Worm (Caenorhabditis elegans) whole organism, mixed stage, embryonic: ENCODE data around the gene Y54F10BM.9.

Experiments used
- M03D4.4 ChIP-seq: sonication (generic microtip); optimal IDR thresholded peaks from 2 replicates; lab custom pipeline; 2017; ENCODE audit warnings: mild to moderate bottlenecking, missing genetic modification characterization, missing compliant biosample characterization
- bed-3 ChIP-seq: fragments of 200-800 bp; sonication (Bioruptor generic); optimal IDR thresholded peaks from 3 replicates; lab custom pipeline; 2018; ENCODE audit warnings: mild to moderate bottlenecking, missing genetic modification characterization, moderate library complexity, missing compliant biosample characterization
- blmp-1 ChIP-seq: fragments of 150-350 bp; optimal IDR thresholded peaks from 2 replicates; lab custom pipeline; 2014; ENCODE audit warnings: missing biosample characterization, missing genetic modification characterization
- ceh-39 ChIP-seq: fragments of 150-350 bp; optimal IDR thresholded peaks from 2 replicates; lab custom pipeline; 2014; ENCODE audit warnings: missing biosample characterization, missing genetic modification characterization
- ceh-83 ChIP-seq: fragments of 200-800 bp; sonication (Bioruptor generic); optimal IDR thresholded peaks from 2 replicates; lab custom pipeline; 2018; ENCODE audit warnings: mild to moderate bottlenecking, missing genetic modification characterization, missing compliant biosample characterization
- ces-1 ChIP-seq: fragments of 150-350 bp; optimal IDR thresholded peaks from 2 replicates; lab custom pipeline; 2014; ENCODE audit warnings: missing biosample characterization, missing genetic modification reagents, missing genetic modification characterization
- cnd-1 ChIP-seq: fragments of 200-800 bp; sonication (Bioruptor generic); optimal IDR thresholded peaks from 2 replicates; lab custom pipeline; 2018; ENCODE audit warnings: mild to moderate bottlenecking, missing genetic modification characterization, missing compliant biosample characterization
- drap-1 ChIP-seq: fragments of 200-800 bp; sonication (Bioruptor generic); optimal IDR thresholded peaks from 3 replicates; lab custom pipeline; 2018; ENCODE audit warnings: mild to moderate bottlenecking, missing genetic modification characterization, missing compliant biosample characterization
- elt-1 ChIP-seq: sonication (generic microtip); optimal IDR thresholded peaks from 2 replicates; lab custom pipeline; 2017; ENCODE audit warnings: missing genetic modification characterization, mild to moderate bottlenecking, missing compliant biosample characterization, antibody characterized with exemption, moderate library complexity, borderline replicate concordance; ENCODE audit not compliant: insufficient read depth
- elt-3 ChIP-seq: fragments of 150-350 bp; optimal IDR thresholded peaks from 2 replicates; lab custom pipeline; 2014; ENCODE audit warnings: missing biosample characterization, missing genetic modification characterization
- flh-1 ChIP-seq: fragments of 200-800 bp; sonication (Bioruptor generic); optimal IDR thresholded peaks from 2 replicates; lab custom pipeline; 2018; ENCODE audit warnings: mild to moderate bottlenecking, missing genetic modification characterization, moderate library complexity, missing compliant biosample characterization
- ham-2 ChIP-seq: fragments of 200-800 bp; sonication (Bioruptor generic); optimal IDR thresholded peaks from 2 replicates; lab custom pipeline; 2018; ENCODE audit warnings: mild to moderate bottlenecking, missing genetic modification characterization, missing compliant biosample characterization
- hlh-1 ChIP-seq: fragments of 150-350 bp; optimal IDR thresholded peaks from 2 replicates; lab custom pipeline; 2014; ENCODE audit warnings: missing biosample characterization, missing genetic modification reagents, missing genetic modification characterization
- lin-13 ChIP-seq: fragments of 150-350 bp; optimal IDR thresholded peaks from 2 replicates; lab custom pipeline; 2014; ENCODE audit warnings: missing biosample characterization, missing genetic modification characterization
- lin-32 ChIP-seq: fragments of 200-800 bp; sonication (Bioruptor generic); optimal IDR thresholded peaks from 2 replicates; lab custom pipeline; 2018; ENCODE audit warnings: mild to moderate bottlenecking, missing genetic modification characterization, missing compliant biosample characterization
- lsy-2 ChIP-seq: fragments of 150-350 bp; optimal IDR thresholded peaks from 2 replicates; lab custom pipeline; 2014; ENCODE audit warnings: missing biosample characterization, missing genetic modification characterization
- mab-5 ChIP-seq: fragments of 150-350 bp; optimal IDR thresholded peaks from 2 replicates; lab custom pipeline; 2014; ENCODE audit warnings: missing biosample characterization, missing genetic modification characterization
- mep-1 ChIP-seq: fragments of 150-350 bp; optimal IDR thresholded peaks from 2 replicates; lab custom pipeline; 2017; ENCODE audit warnings: missing biosample characterization, missing genetic modification reagents, missing genetic modification characterization, inconsistent platforms
- mls-2 ChIP-seq: sonication (generic microtip); optimal IDR thresholded peaks from 2 replicates; lab custom pipeline; 2016; ENCODE audit warnings: mild to moderate bottlenecking, missing genetic modification characterization, moderate library complexity, missing compliant biosample characterization
- nhr-12 ChIP-seq: fragments of 150-350 bp; optimal IDR thresholded peaks from 2 replicates; lab custom pipeline; 2014; ENCODE audit warnings: missing biosample characterization, missing genetic modification characterization
- nhr-2 ChIP-seq: fragments of 150-350 bp; optimal IDR thresholded peaks from 2 replicates; lab custom pipeline; 2014; ENCODE audit warnings: missing biosample characterization, missing genetic modification characterization
- nhr-28 ChIP-seq: fragments of 150-350 bp; optimal IDR thresholded peaks from 2 replicates; lab custom pipeline; 2014; ENCODE audit warnings: missing biosample characterization, missing genetic modification characterization
- nhr-76 ChIP-seq: sonication (generic microtip); optimal IDR thresholded peaks from 2 replicates; lab custom pipeline; 2017; ENCODE audit warnings: missing biosample characterization, missing genetic modification characterization
- pha-4 ChIP-seq: fragments of 150-350 bp; optimal IDR thresholded peaks from 2 replicates; lab custom pipeline; 2018; ENCODE audit warnings: missing biosample characterization, missing genetic modification reagents, missing genetic modification characterization
- sem-2 ChIP-seq: fragments of 200-800 bp; sonication (Bioruptor generic); optimal IDR thresholded peaks from 2 replicates; lab custom pipeline; 2018; ENCODE audit warnings: mild to moderate bottlenecking, missing genetic modification characterization, missing compliant biosample characterization
- snpc-4 ChIP-seq: fragments of 150-350 bp; optimal IDR thresholded peaks from 2 replicates; lab custom pipeline; 2014; ENCODE audit warnings: missing biosample characterization, missing genetic modification characterization
- sptf-1 ChIP-seq: sonication (generic microtip); optimal IDR thresholded peaks from 2 replicates; lab custom pipeline; 2017; ENCODE audit warnings: mild to moderate bottlenecking, missing genetic modification characterization, moderate library complexity, missing compliant biosample characterization
- tbx-8 ChIP-seq: fragments of 200-800 bp; sonication (Bioruptor generic); optimal IDR thresholded peaks from 2 replicates; lab custom pipeline; 2018; ENCODE audit warnings: mild to moderate bottlenecking, missing genetic modification characterization, moderate library complexity, missing compliant biosample characterization
- unc-120 ChIP-seq: sonication (generic microtip); optimal IDR thresholded peaks from 2 replicates; lab custom pipeline; 2017; ENCODE audit warnings: missing genetic modification characterization, missing compliant biosample characterization; ENCODE audit not compliant: poor library complexity, severe bottlenecking
- unc-39 ChIP-seq: fragments of 150-350 bp; optimal IDR thresholded peaks from 2 replicates; lab custom pipeline; 2014; ENCODE audit warnings: missing biosample characterization, missing genetic modification characterization
- ztf-11 ChIP-seq: fragments of 150-350 bp; optimal IDR thresholded peaks from 2 replicates; lab custom pipeline; 2014; ENCODE audit warnings: missing biosample characterization, missing genetic modification characterization

Y54F10BM.9 gene

DNA sequence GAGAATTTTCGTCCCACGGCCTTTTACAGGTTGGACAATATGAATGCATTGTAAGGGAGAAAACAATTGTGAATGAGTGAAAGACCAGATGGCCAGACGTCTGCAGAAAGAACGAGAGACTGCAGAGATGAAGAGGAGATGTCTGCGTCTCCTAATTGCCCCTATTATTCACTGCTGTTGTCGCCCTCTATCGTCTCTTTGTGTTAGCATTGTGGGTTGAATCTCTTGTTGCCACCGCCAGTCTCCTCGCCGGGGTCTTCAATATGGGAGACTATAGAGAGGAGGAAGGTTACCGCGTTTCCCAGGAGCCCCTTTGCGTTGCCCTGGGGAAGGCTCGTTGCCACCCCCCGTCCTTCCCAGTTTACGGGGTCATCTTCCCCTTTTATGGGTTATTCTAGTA is at the start of gene Y54F10BM.9:
Gene Y54F10BM.9 (minus strand): TSS at position 61 of the 400 bp plus-strand sequence.
- TF ChIP-seq tbx-8 = no peak
- peak; percentile 25 for TF ChIP-seq nhr-2 (tag; lab: Kevin White, UChicago)
- peak; percentile 32 for TF ChIP-seq unc-39 (tag; lab: Kevin White, UChicago)
- TF ChIP-seq bed-3 (GFP tag; lab: Kevin White, UChicago) = no peak
- TF ChIP-seq lsy-2 (tag; lab: Kevin White, UChicago) = peak; percentile 0
- TF ChIP-seq cnd-1 (tag; lab: Kevin White, UChicago) = peak; percentile 88
- peak; percentile 56 for TF ChIP-seq lin-13 (tag; lab: Kevin White, UChicago)
- no peak for TF ChIP-seq snpc-4 (tag; lab: Kevin White, UChicago)
- peak; percentile 31 for TF ChIP-seq pha-4
- no peak for TF ChIP-seq ztf-11 (tag; lab: Kevin White, UChicago)
- TF ChIP-seq ham-2 (GFP tag; lab: Kevin White, UChicago) = peak; percentile 30
- peak; percentile 36 for TF ChIP-seq mep-1
- peak; percentile 67 for TF ChIP-seq ces-1
- no peak for TF ChIP-seq hlh-1 (tag; lab: Kevin White, UChicago)
- peak; percentile 18 for TF ChIP-seq mls-2
- TF ChIP-seq lin-32 (GFP tag; lab: Kevin White, UChicago) = peak; percentile 76

DNA sequence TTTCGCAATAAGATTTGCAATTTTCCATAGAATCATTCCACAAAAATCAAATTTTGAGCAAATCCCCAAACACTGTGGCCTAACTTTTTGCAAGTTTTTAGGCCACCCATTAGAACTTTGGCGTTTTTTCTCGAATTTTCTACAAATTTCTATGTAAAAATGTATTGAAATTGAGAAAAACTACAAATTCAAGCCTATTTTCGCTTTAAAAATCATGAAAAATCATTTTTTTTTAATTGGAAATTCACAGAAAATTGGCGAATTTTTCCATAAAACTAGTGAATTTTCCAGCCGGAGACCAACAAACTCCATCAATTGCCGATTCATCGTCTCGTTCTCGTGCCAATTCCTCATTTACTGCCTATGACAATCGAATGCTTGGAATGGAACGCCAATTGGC is 45.2 kb upstream of the Y54F10BM.9 start:
- TF ChIP-seq mls-2 = no peak
- TF ChIP-seq flh-1 (GFP tag; lab: Kevin White, UChicago) = no peak
- no peak for TF ChIP-seq elt-3
- TF ChIP-seq mab-5 (tag; lab: Kevin White, UChicago) = no peak
- TF ChIP-seq nhr-28 (tag; lab: Kevin White, UChicago) = no peak
- TF ChIP-seq nhr-2 (tag; lab: Kevin White, UChicago) = no peak
- no peak for TF ChIP-seq blmp-1 (tag; lab: Kevin White, UChicago)
- TF ChIP-seq nhr-12 = no peak
- TF ChIP-seq ham-2 (GFP tag; lab: Kevin White, UChicago) = no peak
- TF ChIP-seq M03D4.4 (tag; lab: Kevin White, UChicago) = no peak
- no peak for TF ChIP-seq mep-1
- TF ChIP-seq drap-1 = no peak
- no peak for TF ChIP-seq ces-1
- TF ChIP-seq snpc-4 (tag; lab: Kevin White, UChicago) = no peak

DNA sequence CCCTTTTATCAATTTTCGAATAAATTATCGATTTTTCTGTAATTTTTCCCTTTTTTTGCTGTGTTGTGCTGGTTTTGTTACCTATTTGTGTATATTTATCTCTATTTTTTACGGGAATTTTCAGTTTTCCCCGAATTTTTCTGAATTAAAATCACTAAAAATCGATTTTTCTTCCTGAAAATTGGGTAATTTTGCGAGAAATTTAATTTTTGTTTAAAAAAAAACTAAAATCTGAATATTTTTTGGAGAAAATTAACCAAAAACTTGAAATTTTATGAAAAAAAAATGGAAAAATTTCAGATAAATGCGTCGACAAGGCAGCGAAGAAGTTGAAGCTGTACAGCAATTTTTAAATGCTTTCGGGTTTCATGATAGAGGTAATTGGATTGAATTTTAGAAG is 42.6 kb upstream of the Y54F10BM.9 start, which contains the start of gene gip-1:
Gene gip-1 (plus strand): TSS at position 301 of the 400 bp plus-strand sequence.
- TF ChIP-seq flh-1 (GFP tag; lab: Kevin White, UChicago) (no peak), nhr-2 (tag; lab: Kevin White, UChicago) (no peak), unc-120 (tag; lab: Kevin White, UChicago) (no peak), nhr-12 (no peak), sem-2 (GFP tag; lab: Kevin White, UChicago) (no peak), ceh-39 (no peak), snpc-4 (tag; lab: Kevin White, UChicago) (no peak), lin-13 (tag; lab: Kevin White, UChicago) (no peak), bed-3 (GFP tag; lab: Kevin White, UChicago) (no peak)

DNA sequence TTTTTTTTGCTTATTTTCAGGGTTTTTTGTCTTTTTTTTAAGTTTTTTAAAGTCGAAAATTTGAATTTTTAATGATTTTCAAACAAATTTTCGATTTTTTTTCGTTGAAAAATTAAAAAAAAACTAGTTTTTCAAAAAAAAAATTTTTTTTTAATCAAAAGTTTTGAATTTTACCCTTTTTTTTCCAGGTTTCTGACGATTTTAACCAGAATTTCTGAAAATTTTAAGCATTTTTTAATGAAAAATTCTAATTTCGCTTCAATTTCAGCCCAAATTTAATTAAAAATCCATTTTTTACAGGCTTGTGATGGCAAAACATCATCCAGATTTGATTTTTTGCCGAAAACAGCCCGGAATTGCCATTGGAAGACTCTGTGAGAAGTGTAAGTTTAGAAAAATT is 38.5 kb upstream of the Y54F10BM.9 start, which contains the start of gene phf-5:
Gene phf-5 (plus strand): TSS at position 301 of the 400 bp plus-strand sequence.
- TF ChIP-seq nhr-76 (tag; lab: Kevin White, UChicago) (no peak), ceh-83 (GFP tag; lab: Kevin White, UChicago) (no peak)

DNA sequence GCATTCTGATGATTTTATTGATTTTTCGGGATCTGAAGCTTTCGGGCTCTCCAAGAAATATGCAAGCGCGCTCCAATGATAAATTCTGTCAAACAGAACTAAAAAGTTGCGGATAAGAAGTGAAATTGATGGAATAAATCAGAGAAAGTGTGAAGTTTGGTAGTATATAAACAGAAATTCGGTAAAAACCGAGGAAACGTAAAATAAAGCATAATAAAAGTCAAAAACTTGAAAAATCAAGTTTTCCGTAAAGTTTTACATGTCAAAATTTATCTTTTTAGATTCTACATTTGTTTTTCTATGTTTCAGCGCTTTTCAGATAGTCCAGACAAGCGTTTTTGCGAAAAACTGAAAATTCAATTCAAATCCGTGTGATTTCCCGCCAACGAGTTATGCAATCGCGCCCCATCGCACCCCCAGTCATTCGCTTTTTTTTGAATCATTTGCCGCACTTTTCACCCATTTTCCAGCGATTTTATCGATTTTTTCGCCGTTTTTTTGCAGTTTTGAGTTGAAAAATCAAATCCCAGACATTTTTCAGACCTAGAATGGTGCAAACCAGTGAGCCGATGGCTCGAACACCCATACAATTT is 26.4 kb upstream of the Y54F10BM.9 start, which contains the start of the genes Y54F10BM.13 and ppm-1.D:
Gene Y54F10BM.13 (minus strand): TSS at position 51 of the 593 bp plus-strand sequence.
Gene ppm-1.D (plus strand): TSS at position 540 of the 593 bp plus-strand sequence.
- TF ChIP-seq ztf-11 (tag; lab: Kevin White, UChicago) (no peak), sptf-1 (tag; lab: Kevin White, UChicago) (peak; percentile 28), elt-1 (tag; lab: Kevin White, UChicago) (no peak), blmp-1 (tag; lab: Kevin White, UChicago) (no peak), hlh-1 (tag; lab: Kevin White, UChicago) (no peak), mep-1 (no peak), unc-120 (tag; lab: Kevin White, UChicago) (no peak), lsy-2 (tag; lab: Kevin White, UChicago) (peak; percentile 44)
